Worm (Caenorhabditis elegans): ENCODE measurements around the gene C17A2.2.

DNA sequence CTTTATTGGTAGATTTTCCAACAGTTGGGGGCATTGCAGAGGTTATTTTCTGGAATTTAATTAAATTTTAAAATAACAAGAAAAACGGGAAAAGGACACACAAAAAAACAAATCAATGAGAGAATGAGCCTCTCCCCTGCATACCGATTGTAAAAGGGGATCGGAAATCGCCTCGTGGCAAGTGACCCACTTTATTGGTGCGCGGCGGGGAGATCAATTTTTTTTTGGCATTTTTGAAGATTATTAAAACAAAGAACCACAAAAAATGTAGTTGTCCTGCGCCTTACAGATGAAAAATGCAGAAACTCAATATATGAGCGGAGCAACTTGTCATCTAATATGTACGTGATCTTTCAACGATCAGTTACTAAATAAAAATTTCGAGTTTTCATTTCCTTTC lies 24.9 kb upstream of the C17A2.2 start, which contains the start of gene F54D10.7:
- TF ChIP-seq nhr-76 (tag; optimal IDR thresholded peaks at IDR 0.05) (no peak), lin-13 (tag; optimal IDR thresholded peaks at IDR 0.05) (no peak), ces-1 (GFP tag; optimal IDR thresholded peaks at IDR 0.05) (no peak), tbx-8 (GFP tag; optimal IDR thresholded peaks at IDR 0.05) (no peak), cnd-1 (tag; optimal IDR thresholded peaks at IDR 0.05) (no peak), snpc-4 (tag; optimal IDR thresholded peaks at IDR 0.05) (no peak)

Data from whole organism, mixed stage, embryonic.